Worm (Caenorhabditis elegans): Measurements from ENCODE around the gene C24D10.6.

C24D10.6 gene

DNA sequence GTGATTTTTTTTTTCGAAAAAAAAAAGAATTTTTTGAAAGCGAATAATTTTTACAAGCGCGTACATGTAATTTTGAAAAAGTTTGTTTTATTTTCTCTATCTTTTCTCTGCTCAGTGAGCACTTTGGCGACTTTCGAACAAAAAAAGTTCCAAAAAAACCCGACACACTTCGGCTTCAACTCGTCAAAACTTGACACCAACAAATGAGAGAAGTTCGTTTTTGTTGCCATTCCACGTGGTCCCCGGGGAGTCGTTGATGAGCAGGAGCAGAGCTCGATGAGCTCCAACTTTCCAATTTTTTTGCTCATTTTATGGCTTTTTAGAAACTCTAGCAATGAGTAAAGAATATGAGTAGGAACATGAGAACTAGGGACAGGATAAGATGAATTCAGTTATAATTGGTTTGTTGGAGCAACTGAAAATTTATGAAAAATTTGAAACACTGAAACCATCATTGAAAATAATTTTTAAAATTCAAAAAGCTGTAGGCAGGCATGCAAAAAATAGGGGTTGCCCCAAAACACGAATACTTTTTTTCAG, 49.6 kb downstream of the C24D10.6 start:
- TF ChIP-seq elt-3 (tag; optimal IDR thresholded peaks at IDR 0.05) = no peak
- peak in 1 of 2 experiments; percentile 50 for TF ChIP-seq mdl-1 (tag; optimal IDR thresholded peaks at IDR 0.05)

DNA sequence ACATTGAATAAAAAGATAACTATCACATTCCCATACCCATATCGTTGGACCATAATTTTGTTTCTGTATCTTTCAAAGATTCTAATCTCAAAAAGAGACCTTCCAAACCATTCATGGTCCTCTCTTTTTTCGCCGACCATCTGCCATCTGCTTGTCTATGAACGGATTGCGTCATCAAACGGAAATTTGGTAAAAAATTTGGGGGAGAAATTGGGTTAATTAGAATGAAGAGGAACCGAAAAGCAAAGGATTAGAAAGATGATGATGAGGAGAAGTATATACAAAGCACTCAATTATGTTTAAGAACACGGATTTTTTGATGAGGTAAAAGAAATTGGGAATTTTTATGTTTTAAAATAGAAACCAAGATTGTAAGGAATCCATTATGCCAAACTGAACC, 50.1 kb downstream of the C24D10.6 start:
- no peak for TF ChIP-seq peb-1 (tag; optimal IDR thresholded peaks at IDR 0.05)
- TF ChIP-seq nhr-237 (tag; optimal IDR thresholded peaks at IDR 0.05) = no peak
- TF ChIP-seq lin-13 (GFP tag; optimal IDR thresholded peaks at IDR 0.05) = no peak
- no peak for TF ChIP-seq unc-39 (tag; optimal IDR thresholded peaks at IDR 0.05)
- TF ChIP-seq nhr-6 (tag; optimal IDR thresholded peaks at IDR 0.05) = no peak
- no peak for TF ChIP-seq ama-1 (optimal IDR thresholded peaks at IDR 0.05)
- TF ChIP-seq ztf-1 (GFP tag; conservative IDR thresholded peaks at IDR 0.05) = no peak
- TF ChIP-seq nhr-129 (tag; optimal IDR thresholded peaks at IDR 0.05) = no peak
- TF ChIP-seq lin-11 (tag; optimal IDR thresholded peaks at IDR 0.05) = no peak
- TF ChIP-seq dmd-4 (tag; optimal IDR thresholded peaks at IDR 0.05) = no peak
- no peak for TF ChIP-seq ZK546.5 (tag; optimal IDR thresholded peaks at IDR 0.05)
- TF ChIP-seq skn-1 (tag; optimal IDR thresholded peaks at IDR 0.05) = no peak
- TF ChIP-seq aly-2 (tag; optimal IDR thresholded peaks at IDR 0.05) = no peak
- no peak for TF ChIP-seq mbf-1 (tag; optimal IDR thresholded peaks at IDR 0.05)
- TF ChIP-seq nhr-25 (tag; optimal IDR thresholded peaks at IDR 0.05) = no peak
- no peak for TF ChIP-seq ceh-16 (tag; optimal IDR thresholded peaks at IDR 0.05)
- no peak for TF ChIP-seq elt-1 (tag; optimal IDR thresholded peaks at IDR 0.05)

Data from whole organism, L2 larva.